Worm (Caenorhabditis elegans) whole organism, L2 larva: Measurements from ENCODE around the gene F53G2.13.

Experiments
- lin-11 ChIP-seq: fragments of 150-350 bp; sonication (generic microtip); optimal IDR thresholded peaks from 2 replicates; lab custom pipeline; 2014; ENCODE audit warnings: missing biosample characterization, missing genetic modification characterization, inconsistent platforms, mixed read lengths
- lin-13 ChIP-seq: fragments of 150-350 bp; optimal IDR thresholded peaks from 2 replicates; lab custom pipeline; 2014; ENCODE audit warnings: missing biosample characterization, missing genetic modification reagents, missing genetic modification characterization
- mab-5 ChIP-seq: fragments of 150-350 bp; optimal IDR thresholded peaks from 2 replicates; lab custom pipeline; 2014; ENCODE audit warnings: missing biosample characterization, missing genetic modification characterization
- mbf-1 ChIP-seq: sonication (generic microtip); optimal IDR thresholded peaks from 2 replicates; lab custom pipeline; 2017; ENCODE audit warnings: missing biosample characterization, missing genetic modification characterization
- mdl-1 ChIP-seq, 2 experiments: fragments of 150-350 bp in 1 of 2; sonication (generic microtip) in 1 of 2; optimal IDR thresholded peaks; 2 replicates each; lab custom pipeline; 2017; ENCODE audit warnings: missing biosample characterization in 2 of 2, missing genetic modification characterization in 2 of 2
- nhr-25 ChIP-seq: fragments of 150-350 bp; sonication (generic microtip); optimal IDR thresholded peaks from 3 replicates; lab custom pipeline; 2014; ENCODE audit warnings: missing biosample characterization, missing genetic modification characterization
- skn-1 ChIP-seq: sonication (generic microtip); optimal IDR thresholded peaks from 2 replicates; lab custom pipeline; 2017; ENCODE audit warnings: missing biosample characterization, missing genetic modification characterization
- zag-1 ChIP-seq: fragments of 150-350 bp; optimal IDR thresholded peaks from 2 replicates; lab custom pipeline; 2014; ENCODE audit warnings: missing biosample characterization, missing genetic modification characterization
- ztf-11 ChIP-seq: sonication (generic microtip); optimal IDR thresholded peaks from 2 replicates; lab custom pipeline; 2017; ENCODE audit warnings: missing biosample characterization, missing genetic modification characterization

DNA sequence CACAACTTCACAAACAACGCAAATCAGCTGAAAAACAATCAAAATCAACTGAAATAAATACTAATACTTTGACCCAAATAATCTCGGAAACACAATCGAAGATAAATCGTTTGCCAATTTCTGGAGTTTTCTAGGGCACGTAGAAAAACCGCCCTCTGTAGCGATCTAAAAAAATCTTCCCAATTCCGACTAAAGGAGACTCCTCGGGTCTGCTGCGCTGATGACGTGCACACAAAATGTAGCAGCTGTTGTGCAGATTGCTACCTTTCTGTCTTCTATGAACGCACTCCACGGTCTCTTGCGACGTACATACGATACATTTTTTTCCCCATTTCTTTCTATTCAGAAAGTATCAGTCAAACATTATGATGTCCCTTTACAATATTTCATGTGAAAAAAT lies 4.8 kb downstream of the F53G2.13 start, which contains the start of gene F53G2.1:
- TF ChIP-seq skn-1 (tag; lab: Kevin White, UChicago) (no peak), mdl-1 (tag; optimal IDR thresholded peaks at IDR 0.05; lab: Kevin White, UChicago) (no peak), nhr-25 (no peak), zag-1 (tag; lab: Kevin White, UChicago) (no peak), ztf-11 (tag; lab: Kevin White, UChicago) (no peak), lin-13 (no peak), mbf-1 (tag; lab: Kevin White, UChicago) (no peak), lin-11 (tag; lab: Kevin White, UChicago) (no peak), mab-5 (no peak)
